Fruit fly (Drosophila melanogaster) whole organism, larva: ENCODE measurements around the gene MFS3.

Experiments
- noc ChIP-seq: fragments of 200-800 bp; sonication (Bioruptor generic); optimal IDR thresholded peaks from 3 replicates; lab custom pipeline; 2019; ENCODE audit warnings: missing biosample characterization, mild to moderate bottlenecking, missing genetic modification characterization, moderate library complexity

The MFS3 gene

dm6 chr2L:1124265-1124664 is 18.7 kb upstream of the MFS3 start:
- no peak for TF ChIP-seq noc (tag; lab: Kevin White, UChicago)

DNA sequence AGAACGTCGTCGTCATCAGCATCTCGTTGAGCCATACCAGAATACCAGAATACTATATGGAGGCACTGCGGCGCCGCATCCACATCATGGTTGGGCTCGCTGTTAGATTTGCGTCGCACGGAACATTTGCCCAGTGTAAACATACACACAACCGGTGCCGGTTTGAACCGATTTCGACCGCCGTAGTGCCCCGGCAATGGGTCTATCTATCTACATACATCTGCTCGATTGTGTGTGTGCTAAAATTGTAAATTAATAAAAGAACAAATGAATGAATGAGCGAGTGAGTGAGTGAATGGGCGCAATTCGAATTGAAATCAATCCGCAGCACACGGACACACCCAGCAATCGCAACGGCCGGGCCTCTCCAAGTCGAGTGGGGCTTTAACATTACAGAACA is 17.6 kb upstream of the MFS3 start:
- TF ChIP-seq noc (tag; lab: Kevin White, UChicago): no peak

- TF ChIP-seq noc (tag; lab: Kevin White, UChicago): no peak
Observed at dm6 chr2L:1126527-1126926, 16.5 kb upstream of the MFS3 start.

DNA sequence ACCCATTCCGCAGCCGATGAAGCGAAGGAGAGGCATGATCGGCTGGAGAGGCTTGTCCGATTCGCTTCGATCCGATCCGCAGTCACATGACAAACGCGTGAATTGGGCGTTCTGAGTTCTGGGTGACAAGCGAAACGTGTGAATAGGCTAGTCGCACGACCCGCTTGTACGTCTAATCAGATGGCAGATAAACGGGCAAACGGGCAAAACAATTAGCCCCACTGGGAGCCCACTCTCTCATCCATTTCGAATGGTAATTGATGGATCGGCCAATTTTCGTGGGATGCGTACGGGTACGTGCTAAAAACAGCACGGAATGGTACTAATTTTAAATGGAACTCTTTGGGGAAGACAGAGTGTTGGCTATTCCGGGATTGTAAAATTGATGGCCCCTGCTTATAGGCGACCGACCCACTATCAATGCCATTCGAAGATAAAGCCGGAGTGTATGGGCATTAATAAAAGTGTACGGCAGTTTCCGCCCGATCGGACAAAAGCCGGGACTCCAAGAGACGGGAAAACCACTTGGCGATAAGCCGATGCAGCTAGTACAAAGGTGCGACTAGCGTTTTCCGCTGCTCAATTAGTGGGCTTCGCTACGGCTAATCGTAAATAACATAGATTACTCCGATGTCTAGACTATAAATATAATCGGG is 15.4 kb upstream of the MFS3 start:
- peak; percentile 58 for TF ChIP-seq noc (tag; lab: Kevin White, UChicago)

- no peak for TF ChIP-seq noc (tag; lab: Kevin White, UChicago)
Observed at dm6 chr2L:1128344-1128931, 14.6 kb upstream of the MFS3 start.

- TF ChIP-seq noc (tag; lab: Kevin White, UChicago): peak; percentile 63
Observed at dm6 chr2L:1128932-1129887, 13.8 kb upstream of the MFS3 start, which contains the start of the genes Pino and TBC1D23. Gene Pino, minus strand, starts transcription at chr2L:1128953. Gene TBC1D23, plus strand, starts transcription at chr2L:1129316.

dm6 chr2L:1134011-1134743 is 8.8 kb upstream of the MFS3 start, which contains the start of the genes Iris and CG4577:
Gene Iris, minus strand, starts transcription at chr2L:1134098.
Gene CG4577, plus strand, starts transcription at chr2L:1134693.
- no peak for TF ChIP-seq noc (tag; lab: Kevin White, UChicago)

- TF ChIP-seq noc (tag; lab: Kevin White, UChicago): no peak
Observed at dm6 chr2L:1135495-1135894, 7.5 kb upstream of the MFS3 start.

DNA sequence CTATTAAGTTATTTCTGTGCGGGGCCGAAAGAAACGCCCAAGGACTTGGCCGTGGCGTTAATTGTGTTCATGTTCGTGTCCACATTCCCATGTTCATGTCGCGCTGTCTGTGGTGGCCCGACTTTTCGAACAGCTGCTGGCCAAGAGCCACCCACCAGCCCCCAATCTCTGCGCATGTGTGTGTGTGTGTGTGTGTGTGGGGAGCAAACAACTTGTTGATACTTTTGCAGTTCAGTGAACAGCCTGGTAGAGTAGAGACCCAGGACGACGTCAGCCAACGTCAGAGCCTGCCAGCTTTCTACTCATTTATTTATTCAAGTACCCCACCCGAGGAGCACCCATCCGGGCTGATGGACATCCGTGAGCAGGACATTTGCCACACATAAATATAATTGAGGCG is 6.0 kb upstream of the MFS3 start:
- no peak for TF ChIP-seq noc (tag; lab: Kevin White, UChicago)

DNA sequence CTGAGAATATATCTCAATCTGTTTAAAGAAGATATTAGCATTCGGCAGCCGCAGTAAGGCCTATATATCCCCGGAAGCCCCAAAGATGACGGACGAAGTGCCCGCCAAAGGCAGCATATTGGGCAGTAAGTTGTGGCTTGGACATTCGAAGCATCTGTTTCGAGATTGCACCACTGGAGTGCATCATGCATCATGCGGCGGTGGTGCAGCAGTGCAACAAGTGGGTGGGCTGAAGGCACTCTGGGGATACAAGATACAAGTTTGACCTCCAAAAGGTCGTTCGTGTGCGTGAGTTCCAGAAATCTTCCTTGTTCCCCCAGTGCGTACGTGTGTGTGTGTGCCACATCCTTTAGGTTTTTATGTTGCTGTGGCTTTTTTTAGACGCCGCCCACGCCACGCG is 285 bp downstream of the MFS3 start:
- TF ChIP-seq noc (tag; lab: Kevin White, UChicago): no peak

dm6 chr2L:1144371-1145360 is 1.7 kb downstream of the MFS3 start:
- peak; percentile 96 for TF ChIP-seq noc (tag; lab: Kevin White, UChicago)

- TF ChIP-seq noc (tag; lab: Kevin White, UChicago): no peak
Observed at dm6 chr2L:1147656-1148055, 4.7 kb downstream of the MFS3 start.

dm6 chr2L:1150554-1150953 is 7.6 kb downstream of the MFS3 start, which contains the start of the genes Tfb4 and Vps29:
Gene Tfb4, minus strand, starts transcription at chr2L:1150677.
Gene Vps29, plus strand, starts transcription at chr2L:1150766.
- peak; percentile 14 for TF ChIP-seq noc (tag; lab: Kevin White, UChicago)

dm6 chr2L:1152693-1153092 is 9.7 kb downstream of the MFS3 start:
- no peak for TF ChIP-seq noc (tag; lab: Kevin White, UChicago)
